Worm (Caenorhabditis elegans): Measurements from ENCODE around the gene ZK930.7.

The ZK930.7 gene

ce11 chrII:11901110-11901509 is 13.3 kb upstream of the ZK930.7 start, which contains the start of gene vab-23:
Gene vab-23 (minus strand): TSS chrII:11901210.
- TF ChIP-seq ceh-82 (tag; optimal IDR thresholded peaks at IDR 0.05): no peak
- TF ChIP-seq alr-1 (tag; optimal IDR thresholded peaks at IDR 0.05): no peak
- no peak for TF ChIP-seq ztf-11 (tag; optimal IDR thresholded peaks at IDR 0.05)

- TF ChIP-seq mab-5 (tag; optimal IDR thresholded peaks at IDR 0.05) (peak; percentile 26), lin-13 (GFP tag; optimal IDR thresholded peaks at IDR 0.05) (no peak), nhr-129 (tag; optimal IDR thresholded peaks at IDR 0.05) (no peak)
These were observed 12.2 kb upstream of the ZK930.7 start for ce11 chrII:11902203-11902602.

DNA sequence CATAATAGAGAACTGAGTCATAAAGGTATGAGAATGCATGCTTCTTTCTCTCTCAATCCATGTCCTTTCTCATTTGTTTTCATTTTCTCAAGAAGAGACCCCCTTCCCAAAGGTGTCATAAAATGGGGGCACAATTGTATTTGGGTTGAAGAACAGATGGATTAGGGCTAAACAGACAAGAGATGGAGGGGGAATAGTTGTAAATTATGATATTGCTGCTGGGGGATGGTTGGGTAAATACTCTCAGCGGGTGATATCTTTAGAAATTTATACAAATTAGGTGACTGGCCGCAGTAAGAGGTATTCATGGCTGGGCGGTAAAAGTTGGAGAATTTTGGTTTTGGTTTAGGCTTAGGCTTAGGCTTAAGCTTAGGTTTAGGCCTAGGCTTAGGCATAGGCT is 9.4 kb upstream of the ZK930.7 start:
- TF ChIP-seq lsy-2 (tag; optimal IDR thresholded peaks at IDR 0.05): no peak
- TF ChIP-seq crh-2 (tag; optimal IDR thresholded peaks at IDR 0.05): no peak
- TF ChIP-seq nhr-25 (tag; optimal IDR thresholded peaks at IDR 0.05): no peak
- TF ChIP-seq nhr-129 (tag; optimal IDR thresholded peaks at IDR 0.05): no peak
- TF ChIP-seq zag-1 (tag; optimal IDR thresholded peaks at IDR 0.05): no peak
- no peak for TF ChIP-seq alr-1 (tag; optimal IDR thresholded peaks at IDR 0.05)
- no peak for TF ChIP-seq ztf-11 (tag; optimal IDR thresholded peaks at IDR 0.05)
- TF ChIP-seq nhr-12 (tag; optimal IDR thresholded peaks at IDR 0.05): no peak
- no peak for TF ChIP-seq Y55F3AM.14 (GFP tag; optimal IDR thresholded peaks at IDR 0.05)
- no peak for TF ChIP-seq aly-2 (tag; optimal IDR thresholded peaks at IDR 0.05)
- TF ChIP-seq sem-4 (tag; optimal IDR thresholded peaks at IDR 0.05): no peak
- no peak for TF ChIP-seq lin-39 (tag; optimal IDR thresholded peaks at IDR 0.05)
- no peak for TF ChIP-seq sma-3 (GFP tag; optimal IDR thresholded peaks at IDR 0.05)

DNA sequence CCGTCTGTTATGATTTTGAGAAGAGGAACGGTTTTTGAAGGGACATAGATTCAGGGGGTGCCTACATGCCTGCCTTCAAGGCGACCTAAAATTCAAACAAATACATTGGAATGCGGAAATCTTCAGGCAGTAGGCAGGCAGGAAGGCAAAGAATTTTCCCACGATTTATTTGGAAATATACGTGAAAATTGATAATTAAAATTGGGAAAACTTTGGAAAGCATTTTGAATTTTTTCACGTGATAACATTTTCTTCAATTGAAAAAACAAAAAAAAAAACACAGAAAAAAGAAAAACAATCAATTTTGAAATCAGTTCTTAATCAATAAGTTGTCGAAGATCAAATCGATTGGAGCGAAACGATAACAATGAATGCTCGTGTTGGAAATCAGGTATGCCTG is 8.2 kb upstream of the ZK930.7 start, which contains the start of gene ZK930.4:
Gene ZK930.4, plus strand, starts transcription at position 301 of the 400 bp plus-strand sequence.
- TF ChIP-seq lsy-2 (tag; optimal IDR thresholded peaks at IDR 0.05) (no peak), dmd-4 (tag; optimal IDR thresholded peaks at IDR 0.05) (no peak), skn-1 (tag; optimal IDR thresholded peaks at IDR 0.05) (no peak), crh-2 (tag; optimal IDR thresholded peaks at IDR 0.05) (no peak), ZK546.5 (tag; optimal IDR thresholded peaks at IDR 0.05) (no peak), ztf-1 (GFP tag; conservative IDR thresholded peaks at IDR 0.05) (no peak), lin-11 (tag; optimal IDR thresholded peaks at IDR 0.05) (no peak), egl-27 (tag; optimal IDR thresholded peaks at IDR 0.05) (no peak), nhr-77 (tag; optimal IDR thresholded peaks at IDR 0.05) (no peak), mab-5 (tag; optimal IDR thresholded peaks at IDR 0.05) (no peak), ztf-11 (tag; optimal IDR thresholded peaks at IDR 0.05) (no peak), unc-62 (GFP tag; optimal IDR thresholded peaks at IDR 0.05) (no peak), lin-39 (tag; optimal IDR thresholded peaks at IDR 0.05) (no peak), nhr-12 (tag; optimal IDR thresholded peaks at IDR 0.05) (no peak)

ce11 chrII:11910569-11910968 is 3.8 kb upstream of the ZK930.7 start:
- TF ChIP-seq unc-62 (GFP tag; optimal IDR thresholded peaks at IDR 0.05): no peak
- no peak for TF ChIP-seq nhr-11 (tag; optimal IDR thresholded peaks at IDR 0.05)
- no peak for TF ChIP-seq sem-4 (tag; optimal IDR thresholded peaks at IDR 0.05)
- no peak for TF ChIP-seq ztf-11 (tag; optimal IDR thresholded peaks at IDR 0.05)
- no peak for TF ChIP-seq nhr-25 (tag; optimal IDR thresholded peaks at IDR 0.05)
- TF ChIP-seq ceh-16 (tag; optimal IDR thresholded peaks at IDR 0.05): no peak
- TF ChIP-seq lin-11 (tag; optimal IDR thresholded peaks at IDR 0.05): no peak
- TF ChIP-seq lsy-2 (tag; optimal IDR thresholded peaks at IDR 0.05): no peak
- TF ChIP-seq snpc-4 (tag; optimal IDR thresholded peaks at IDR 0.05): no peak
- TF ChIP-seq ztf-4 (tag; optimal IDR thresholded peaks at IDR 0.05): no peak

- no peak for TF ChIP-seq sma-3 (GFP tag; optimal IDR thresholded peaks at IDR 0.05)
- TF ChIP-seq snpc-4 (tag; optimal IDR thresholded peaks at IDR 0.05): no peak
- no peak for TF ChIP-seq mdl-1 (tag; optimal IDR thresholded peaks at IDR 0.05)
- no peak for TF ChIP-seq ztf-1 (GFP tag; conservative IDR thresholded peaks at IDR 0.05)
- TF ChIP-seq crh-2 (tag; optimal IDR thresholded peaks at IDR 0.05): no peak
- peak; percentile 62 for TF ChIP-seq ZK546.5 (tag; optimal IDR thresholded peaks at IDR 0.05)
- TF ChIP-seq sem-4 (tag; optimal IDR thresholded peaks at IDR 0.05): no peak
- TF ChIP-seq dmd-4 (tag; optimal IDR thresholded peaks at IDR 0.05): no peak
- TF ChIP-seq nhr-77 (tag; optimal IDR thresholded peaks at IDR 0.05): no peak
- no peak for TF ChIP-seq lin-11 (tag; optimal IDR thresholded peaks at IDR 0.05)
- TF ChIP-seq skn-1 (tag; optimal IDR thresholded peaks at IDR 0.05): no peak
- no peak for TF ChIP-seq Y55F3AM.14 (GFP tag; optimal IDR thresholded peaks at IDR 0.05)
- no peak for TF ChIP-seq sma-9 (GFP tag; optimal IDR thresholded peaks at IDR 0.05)
- no peak for TF ChIP-seq sma-9 (tag; optimal IDR thresholded peaks at IDR 0.05)
- TF ChIP-seq nhr-12 (tag; optimal IDR thresholded peaks at IDR 0.05): no peak
- TF ChIP-seq unc-55 (GFP tag; optimal IDR thresholded peaks at IDR 0.05): peak; percentile 41
- peak; percentile 3 to 90 for TF ChIP-seq lsy-2 (tag; optimal IDR thresholded peaks at IDR 0.05)
- peak; percentile 46 for TF ChIP-seq C34F6.9 (tag; optimal IDR thresholded peaks at IDR 0.05)
These were observed 1.6 kb downstream of the ZK930.7 start, which contains the start of the genes vps-15 and hmg-12 for ce11 chrII:11915770-11916554. Gene vps-15 (minus strand): TSS chrII:11915852. Gene hmg-12 (plus strand): TSS chrII:11916513.
